Worm (Caenorhabditis elegans) whole organism, late embryonic: ENCODE results near the gene Y51H7C.13.
A peak's percentile ranks its signal among the peaks of the same experiment; 100 is the strongest.

ENCODE experiments used
- C38D4.7 ChIP-seq: fragments of 200-800 bp; sonication (Bioruptor generic); optimal IDR thresholded peaks from 2 replicates; lab custom pipeline; 2018; ENCODE audit warnings: mild to moderate bottlenecking, missing genetic modification characterization, moderate library complexity, missing compliant biosample characterization
- F13H6.1 ChIP-seq: sonication (generic microtip); optimal IDR thresholded peaks from 2 replicates; lab custom pipeline; 2016; ENCODE audit warnings: missing genetic modification characterization, missing compliant biosample characterization
- K02D7.2 ChIP-seq: sonication (generic microtip); optimal IDR thresholded peaks from 2 replicates; lab custom pipeline; 2017; ENCODE audit warnings: mild to moderate bottlenecking, missing genetic modification characterization, missing compliant biosample characterization
- K09A11.1 ChIP-seq: sonication (generic microtip); optimal IDR thresholded peaks from 2 replicates; lab custom pipeline; 2017; ENCODE audit warnings: antibody characterized with exemption, mild to moderate bottlenecking, missing genetic modification characterization, missing compliant biosample characterization; ENCODE audit not compliant: insufficient read depth
- T23F11.4 ChIP-seq: fragments of 200-800 bp; sonication (Bioruptor generic); optimal IDR thresholded peaks from 2 replicates; lab custom pipeline; 2018; ENCODE audit warnings: mild to moderate bottlenecking, missing genetic modification characterization, missing compliant biosample characterization
- ahr-1 ChIP-seq: sonication (generic microtip); optimal IDR thresholded peaks from 2 replicates; lab custom pipeline; 2016; ENCODE audit warnings: missing genetic modification characterization, missing compliant biosample characterization
- ceh-14 ChIP-seq: sonication (generic microtip); optimal IDR thresholded peaks from 2 replicates; lab custom pipeline; 2016; ENCODE audit warnings: missing genotype, missing genetic modification characterization, missing compliant biosample characterization
- ceh-34 ChIP-seq: sonication (generic microtip); optimal IDR thresholded peaks from 2 replicates; lab custom pipeline; 2016; ENCODE audit warnings: mild to moderate bottlenecking, missing genetic modification characterization, missing compliant biosample characterization
- ceh-6 ChIP-seq: fragments of 200-800 bp; sonication (Bioruptor generic); optimal IDR thresholded peaks from 2 replicates; lab custom pipeline; 2018; ENCODE audit warnings: mild to moderate bottlenecking, missing genetic modification characterization, missing compliant biosample characterization
- elt-2 ChIP-seq: sonication (generic microtip); optimal IDR thresholded peaks from 2 replicates; lab custom pipeline; 2016; ENCODE audit warnings: missing genetic modification reagents, missing genetic modification characterization, missing compliant biosample characterization
- elt-4 ChIP-seq: sonication (generic microtip); optimal IDR thresholded peaks from 2 replicates; lab custom pipeline; 2016; ENCODE audit warnings: missing genetic modification characterization, missing compliant biosample characterization
- ets-4 ChIP-seq: sonication (generic microtip); optimal IDR thresholded peaks from 2 replicates; lab custom pipeline; 2016; ENCODE audit warnings: missing genetic modification characterization, missing compliant biosample characterization
- eyg-1 ChIP-seq: sonication (generic microtip); optimal IDR thresholded peaks from 2 replicates; lab custom pipeline; 2016; ENCODE audit warnings: missing genotype, missing genetic modification characterization, missing compliant biosample characterization
- hlh-13 ChIP-seq: fragments of 200-800 bp; sonication (Bioruptor generic); optimal IDR thresholded peaks from 2 replicates; lab custom pipeline; 2018; ENCODE audit warnings: mild to moderate bottlenecking, missing genetic modification characterization, missing compliant biosample characterization
- hlh-15 ChIP-seq: sonication (generic microtip); optimal IDR thresholded peaks from 2 replicates; lab custom pipeline; 2016; ENCODE audit warnings: missing genetic modification characterization, missing compliant biosample characterization
- lim-6 ChIP-seq: sonication (generic microtip); optimal IDR thresholded peaks from 2 replicates; lab custom pipeline; 2016; ENCODE audit warnings: missing genetic modification characterization, missing compliant biosample characterization
- lin-11 ChIP-seq: fragments of 200-800 bp; sonication (Bioruptor generic); optimal IDR thresholded peaks from 2 replicates; lab custom pipeline; 2018; ENCODE audit warnings: mild to moderate bottlenecking, missing genetic modification characterization, missing compliant biosample characterization
- mec-3 ChIP-seq: sonication (generic microtip); optimal IDR thresholded peaks from 2 replicates; lab custom pipeline; 2016; ENCODE audit warnings: borderline replicate concordance, missing genetic modification characterization, missing compliant biosample characterization
- nfya-1 ChIP-seq: sonication (generic microtip); optimal IDR thresholded peaks from 2 replicates; lab custom pipeline; 2017; ENCODE audit warnings: missing genetic modification characterization, mild to moderate bottlenecking, missing compliant biosample characterization, antibody characterized with exemption, moderate library complexity
- npax-4 ChIP-seq: sonication (generic microtip); optimal IDR thresholded peaks from 2 replicates; lab custom pipeline; 2016; ENCODE audit warnings: missing genetic modification characterization, missing compliant biosample characterization
- odd-2 ChIP-seq: sonication (generic microtip); optimal IDR thresholded peaks from 2 replicates; lab custom pipeline; 2017; ENCODE audit warnings: antibody characterized with exemption, mild to moderate bottlenecking, missing genetic modification characterization, missing compliant biosample characterization
- pros-1 ChIP-seq: fragments of 150-350 bp; optimal IDR thresholded peaks from 2 replicates; lab custom pipeline; 2014; ENCODE audit warnings: missing biosample characterization, missing genetic modification reagents, missing genetic modification characterization
- ref-2 ChIP-seq: sonication (generic microtip); optimal IDR thresholded peaks from 2 replicates; lab custom pipeline; 2016; ENCODE audit warnings: missing genetic modification characterization, missing compliant biosample characterization
- rnt-1 ChIP-seq: sonication (generic microtip); optimal IDR thresholded peaks from 2 replicates; lab custom pipeline; 2016; ENCODE audit warnings: missing genetic modification characterization, missing compliant biosample characterization
- sox-2 ChIP-seq: fragments of 200-800 bp; sonication (Bioruptor generic); IDR thresholded peaks from 2 replicates; pipeline ENCODE4 v1.3.6; 2022; ENCODE audit warnings: missing genetic modification reagents, missing genetic modification characterization, missing compliant biosample characterization
- sox-4 ChIP-seq: sonication (generic microtip); optimal IDR thresholded peaks from 2 replicates; lab custom pipeline; 2017; ENCODE audit warnings: mild to moderate bottlenecking, missing genetic modification characterization, inconsistent platforms, missing compliant biosample characterization
- tbx-2 ChIP-seq: sonication (generic microtip); optimal IDR thresholded peaks from 2 replicates; lab custom pipeline; 2016; ENCODE audit warnings: missing genetic modification characterization, missing compliant biosample characterization
- tbx-7 ChIP-seq: sonication (generic microtip); optimal IDR thresholded peaks from 2 replicates; lab custom pipeline; 2016; ENCODE audit warnings: missing genotype, missing genetic modification characterization, missing compliant biosample characterization
- unc-42 ChIP-seq: sonication (generic microtip); optimal IDR thresholded peaks from 2 replicates; lab custom pipeline; 2016; ENCODE audit warnings: missing genotype, missing genetic modification characterization, missing compliant biosample characterization
- unc-55 ChIP-seq: sonication (generic microtip); optimal IDR thresholded peaks from 2 replicates; lab custom pipeline; 2017; ENCODE audit warnings: missing biosample characterization, missing genetic modification reagents, missing genetic modification characterization
- ztf-16 ChIP-seq: sonication (generic microtip); optimal IDR thresholded peaks from 2 replicates; lab custom pipeline; 2017; ENCODE audit warnings: missing genetic modification characterization, missing compliant biosample characterization

Y51H7C.13 gene

DNA sequence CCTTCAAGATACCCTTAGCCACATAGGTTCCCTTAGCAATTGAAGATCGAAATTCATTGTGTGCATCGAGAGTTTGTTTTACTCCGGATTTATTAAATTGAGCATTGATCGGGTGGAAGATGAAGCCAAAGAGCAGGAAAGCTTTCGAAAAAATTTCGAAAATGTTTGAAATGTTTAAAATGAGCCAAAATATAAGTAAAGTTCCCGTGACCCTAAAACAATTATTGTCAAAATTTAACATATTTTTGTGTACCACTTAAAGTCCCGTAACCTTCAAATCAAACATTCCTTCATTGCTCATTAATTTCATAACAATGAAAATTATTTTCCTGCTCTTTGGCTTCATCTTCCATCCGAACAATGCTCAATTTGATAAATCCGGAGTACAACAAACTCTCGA, 21.4 kb downstream of the Y51H7C.13 start, which contains the start of gene scl-17:
Gene scl-17, plus strand, starts transcription at position 301 of the 400 bp plus-strand sequence.
- TF ChIP-seq ref-2 (tag; lab: Kevin White, UChicago) (no peak), ceh-14 (tag; lab: Kevin White, UChicago) (no peak), elt-2 (tag; lab: Kevin White, UChicago) (no peak), npax-4 (no peak), ceh-34 (no peak), K09A11.1 (tag; lab: Kevin White, UChicago) (no peak), sox-2 (GFP tag; lab: Robert Waterston, UW) (no peak), nfya-1 (tag; lab: Kevin White, UChicago) (no peak), F13H6.1 (tag; lab: Kevin White, UChicago) (no peak)

ce11 chrII:1441479-1441878, 24.9 kb downstream of the Y51H7C.13 start:
- TF ChIP-seq ceh-6 (GFP tag; lab: Kevin White, UChicago), result no peak
- TF ChIP-seq mec-3 (tag; lab: Kevin White, UChicago), result peak; percentile 66

DNA sequence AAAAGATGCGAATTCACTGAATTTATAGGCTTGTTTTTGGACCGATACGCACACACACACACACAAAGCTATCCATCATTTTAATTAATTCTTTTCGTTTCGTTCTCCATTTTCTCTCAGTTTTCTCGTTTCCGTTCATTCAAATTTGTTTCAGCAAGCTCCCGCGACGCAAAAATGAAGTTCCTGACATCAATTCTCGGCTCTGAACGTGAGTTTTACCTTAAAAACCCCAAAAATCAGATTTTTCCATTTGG, 28.1 kb downstream of the Y51H7C.13 start, which contains the start of gene Y51H7C.3:
Gene Y51H7C.3, plus strand, starts transcription at position 155 of the 254 bp plus-strand sequence.
- TF ChIP-seq C38D4.7 (no peak), elt-4 (tag; lab: Kevin White, UChicago) (no peak), sox-4 (tag; lab: Kevin White, UChicago) (no peak), elt-2 (tag; lab: Kevin White, UChicago) (no peak), ahr-1 (tag; lab: Kevin White, UChicago) (no peak), eyg-1 (tag; lab: Kevin White, UChicago) (no peak), T23F11.4 (GFP tag; lab: Kevin White, UChicago) (no peak), rnt-1 (tag; lab: Kevin White, UChicago) (no peak), tbx-7 (tag; lab: Kevin White, UChicago) (no peak), ets-4 (tag; lab: Kevin White, UChicago) (no peak), unc-55 (GFP tag; lab: Kevin White, UChicago) (no peak)

DNA sequence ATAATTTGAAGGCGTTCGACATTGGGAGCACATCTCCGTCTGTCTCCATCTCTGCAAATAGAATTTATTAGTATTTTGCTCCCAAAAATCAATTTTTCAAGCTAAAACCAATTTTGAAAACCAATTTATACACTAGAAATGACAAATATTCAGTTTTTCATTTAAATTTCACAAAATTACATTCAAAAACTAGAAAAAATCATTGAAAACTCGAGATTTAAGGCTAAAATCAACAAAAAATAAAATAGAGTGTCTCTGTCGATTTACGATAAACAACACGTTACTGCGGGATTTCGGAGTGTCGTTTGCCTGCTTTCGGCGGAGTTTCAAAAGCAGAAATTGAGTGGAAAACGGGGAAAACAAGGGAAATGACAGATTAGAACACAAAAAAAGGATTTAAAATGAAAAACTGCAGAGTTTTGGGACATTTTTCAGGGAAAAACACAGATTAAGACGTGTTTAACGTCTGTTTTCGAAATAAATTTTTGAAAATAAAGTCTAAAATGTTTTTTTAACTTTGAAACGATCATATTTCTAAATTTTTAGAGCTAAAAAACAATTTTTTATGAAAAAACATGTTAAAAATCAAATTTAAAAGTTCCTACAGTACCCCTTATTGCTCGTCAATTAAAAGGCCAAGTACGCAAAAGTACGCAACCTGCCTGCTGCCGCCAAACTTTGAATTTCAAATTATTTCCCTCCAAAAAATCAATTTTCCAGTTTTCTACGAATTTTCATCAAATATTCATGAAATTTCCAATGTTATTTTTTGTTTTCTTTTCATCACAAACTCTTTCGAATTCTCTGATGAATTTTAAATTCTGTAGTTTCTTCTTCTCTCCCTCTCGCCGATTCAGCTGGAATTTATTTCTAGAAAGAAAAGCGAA, 28.7 kb downstream of the Y51H7C.13 start, which contains the start of gene nol-6:
Gene nol-6, minus strand, starts transcription at position 51 of the 887 bp plus-strand sequence.
- TF ChIP-seq tbx-2, result peak; percentile 9
- TF ChIP-seq nfya-1 (tag; lab: Kevin White, UChicago), result peak; percentile 14
- no peak for TF ChIP-seq ztf-16 (tag; lab: Kevin White, UChicago)
- no peak for TF ChIP-seq hlh-15
- TF ChIP-seq npax-4, result no peak
- TF ChIP-seq lim-6 (tag; lab: Kevin White, UChicago), result no peak
- TF ChIP-seq odd-2 (tag; lab: Kevin White, UChicago), result no peak

DNA sequence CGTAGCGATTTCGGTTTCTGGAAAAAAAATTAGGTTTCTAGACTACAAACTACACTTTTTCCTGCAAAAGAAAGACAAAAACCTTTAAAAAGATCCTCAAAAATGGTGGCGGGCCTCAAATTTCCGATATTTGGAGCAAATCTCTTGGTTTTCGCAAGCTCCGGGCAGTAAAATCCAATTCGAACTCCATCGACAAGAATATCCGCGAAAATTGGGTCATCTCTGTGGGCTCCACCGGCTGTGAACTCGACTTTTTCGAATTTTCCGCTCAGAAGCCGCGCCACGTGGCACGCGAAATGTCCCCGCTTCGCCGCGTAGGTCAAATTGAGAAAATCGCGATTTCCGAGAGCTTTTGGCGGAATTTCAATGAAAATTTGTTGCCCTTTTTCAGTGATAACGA, 29.6 kb downstream of the Y51H7C.13 start:
- no peak for TF ChIP-seq npax-4
- no peak for TF ChIP-seq K02D7.2 (tag; lab: Kevin White, UChicago)
- TF ChIP-seq unc-42 (tag; lab: Kevin White, UChicago), result no peak
- TF ChIP-seq K09A11.1 (tag; lab: Kevin White, UChicago), result no peak
- TF ChIP-seq mec-3 (tag; lab: Kevin White, UChicago), result no peak
- TF ChIP-seq pros-1 (tag; lab: Kevin White, UChicago), result no peak
- TF ChIP-seq lin-11 (tag; lab: Kevin White, UChicago), result no peak

- TF ChIP-seq hlh-13 (GFP tag; lab: Kevin White, UChicago), result no peak
These were observed 42.7 kb downstream of the Y51H7C.13 start, which contains the start of gene Y51H7C.10 for ce11 chrII:1423660-1424059. Gene Y51H7C.10 (minus strand): TSS chrII:1423760.
